Fruit fly (Drosophila melanogaster): ENCODE results near the gene Ance-2.

Ance-2 gene

DNA sequence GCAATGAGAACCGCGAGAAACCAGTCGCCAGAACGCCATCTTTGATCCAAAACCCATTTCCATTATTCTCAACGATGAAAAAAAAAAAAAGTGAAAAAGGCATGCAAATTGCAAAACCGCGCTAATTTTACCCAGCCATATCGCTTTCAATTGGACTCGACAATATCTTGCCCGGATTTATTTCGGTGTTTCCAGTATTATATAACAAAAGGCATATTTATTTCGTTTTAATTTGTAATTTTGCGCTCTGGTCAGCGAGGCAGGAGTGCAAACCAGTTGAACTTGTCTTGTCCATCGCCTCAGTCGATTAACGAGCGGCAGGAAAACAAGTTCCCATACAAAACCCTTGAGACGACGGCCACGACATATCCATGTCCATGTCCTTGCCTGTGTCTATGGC, 19.2 kb upstream of the Ance-2 start:
- no peak for TF ChIP-seq ttk (optimal IDR thresholded peaks at IDR 0.05)
- no peak for TF ChIP-seq Sin3A (optimal IDR thresholded peaks at IDR 0.05)
- TF ChIP-seq h (optimal IDR thresholded peaks at IDR 0.05), result no peak
- no peak for TF ChIP-seq psq (optimal IDR thresholded peaks at IDR 0.05)
- no peak for TF ChIP-seq Myc (optimal IDR thresholded peaks at IDR 0.05)
- TF ChIP-seq insv (optimal IDR thresholded peaks at IDR 0.05), result no peak

DNA sequence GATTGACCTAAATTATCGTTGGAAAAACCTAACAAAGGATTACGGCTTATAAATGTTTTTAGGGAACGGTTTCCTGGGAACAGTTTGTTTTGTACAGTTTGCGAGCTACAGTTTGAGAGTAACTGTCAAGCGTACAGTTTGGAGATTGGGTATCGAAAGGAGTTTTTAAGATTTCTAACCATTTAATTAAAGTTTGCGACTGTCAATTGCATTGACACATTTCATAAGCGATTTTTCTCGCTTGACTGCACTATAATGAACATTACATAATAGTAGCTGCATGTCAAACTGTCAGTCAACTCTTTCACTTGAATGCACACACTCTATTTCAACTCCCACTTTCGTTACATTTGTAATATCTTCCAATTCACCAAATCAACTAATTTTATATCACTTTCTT, 16.3 kb upstream of the Ance-2 start:
- TF ChIP-seq psq (optimal IDR thresholded peaks at IDR 0.05), result no peak
- TF ChIP-seq Sin3A (optimal IDR thresholded peaks at IDR 0.05), result no peak
- TF ChIP-seq insv (optimal IDR thresholded peaks at IDR 0.05), result no peak
- no peak for TF ChIP-seq ttk (optimal IDR thresholded peaks at IDR 0.05)
- TF ChIP-seq h (optimal IDR thresholded peaks at IDR 0.05), result no peak
- TF ChIP-seq Myc (optimal IDR thresholded peaks at IDR 0.05), result no peak

DNA sequence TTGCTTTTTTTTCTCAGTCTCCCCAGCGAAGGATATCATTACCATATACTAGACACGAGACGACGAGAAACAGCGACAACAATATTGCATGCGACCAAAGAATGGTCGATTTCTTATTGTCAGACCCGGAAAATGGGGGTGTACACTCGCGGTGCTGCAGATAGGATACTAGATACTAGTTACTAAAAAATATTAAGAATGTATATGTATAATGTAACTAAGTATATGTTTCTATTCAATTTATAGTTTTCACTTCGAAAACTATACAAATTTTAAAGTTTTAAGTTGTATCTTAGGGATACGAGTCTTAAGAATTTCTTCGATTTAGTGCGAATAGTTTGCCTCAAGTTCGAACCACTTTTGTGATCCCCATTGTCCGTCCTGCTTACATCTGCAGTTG, 15.7 kb upstream of the Ance-2 start:
- no peak for TF ChIP-seq Myc (optimal IDR thresholded peaks at IDR 0.05)
- no peak for TF ChIP-seq Sin3A (optimal IDR thresholded peaks at IDR 0.05)
- TF ChIP-seq h (optimal IDR thresholded peaks at IDR 0.05), result no peak
- TF ChIP-seq psq (optimal IDR thresholded peaks at IDR 0.05), result no peak
- no peak for TF ChIP-seq insv (optimal IDR thresholded peaks at IDR 0.05)
- TF ChIP-seq ttk (optimal IDR thresholded peaks at IDR 0.05), result no peak

DNA sequence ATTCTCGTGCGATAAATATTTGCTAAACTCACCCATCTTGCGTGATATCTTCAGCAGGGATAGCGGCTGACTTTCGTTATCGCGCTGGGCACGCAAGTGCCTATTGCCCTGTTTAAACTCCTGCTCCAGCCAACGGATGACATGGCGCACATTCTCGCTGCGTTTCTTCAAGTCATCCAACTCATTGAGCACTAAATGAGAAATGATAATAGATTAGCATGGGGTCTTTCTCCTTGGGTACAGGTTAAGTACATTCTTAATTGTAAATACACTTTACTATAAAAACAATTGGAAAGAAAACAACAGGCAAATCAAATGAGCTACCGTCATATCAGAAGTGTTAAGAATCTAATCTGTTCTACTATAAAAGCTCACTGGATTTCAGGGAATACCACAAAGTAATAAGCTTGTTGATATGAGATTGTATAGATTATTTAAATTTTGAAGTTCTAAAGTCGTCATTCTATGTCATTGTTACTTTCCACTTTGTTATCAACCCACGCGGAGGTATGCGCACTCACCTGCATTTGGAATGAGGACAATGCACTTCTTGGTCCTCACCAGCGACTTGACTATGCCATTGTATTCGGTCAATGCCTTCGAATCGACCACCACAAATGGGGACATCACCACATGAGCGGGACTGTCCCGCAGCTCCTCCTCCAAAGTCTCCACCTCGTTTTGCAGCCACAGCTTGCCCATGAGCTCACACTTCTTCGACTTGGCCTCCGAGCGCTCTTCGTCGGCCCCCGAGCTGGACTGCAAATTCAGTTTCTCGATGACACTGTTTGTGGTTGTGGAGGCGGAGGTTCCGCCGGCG, 8.8 kb upstream of the Ance-2 start:
- TF ChIP-seq ttk (optimal IDR thresholded peaks at IDR 0.05) (no peak), psq (optimal IDR thresholded peaks at IDR 0.05) (no peak), h (optimal IDR thresholded peaks at IDR 0.05) (no peak), Myc (optimal IDR thresholded peaks at IDR 0.05) (no peak), insv (optimal IDR thresholded peaks at IDR 0.05) (no peak), Sin3A (optimal IDR thresholded peaks at IDR 0.05) (no peak)

DNA sequence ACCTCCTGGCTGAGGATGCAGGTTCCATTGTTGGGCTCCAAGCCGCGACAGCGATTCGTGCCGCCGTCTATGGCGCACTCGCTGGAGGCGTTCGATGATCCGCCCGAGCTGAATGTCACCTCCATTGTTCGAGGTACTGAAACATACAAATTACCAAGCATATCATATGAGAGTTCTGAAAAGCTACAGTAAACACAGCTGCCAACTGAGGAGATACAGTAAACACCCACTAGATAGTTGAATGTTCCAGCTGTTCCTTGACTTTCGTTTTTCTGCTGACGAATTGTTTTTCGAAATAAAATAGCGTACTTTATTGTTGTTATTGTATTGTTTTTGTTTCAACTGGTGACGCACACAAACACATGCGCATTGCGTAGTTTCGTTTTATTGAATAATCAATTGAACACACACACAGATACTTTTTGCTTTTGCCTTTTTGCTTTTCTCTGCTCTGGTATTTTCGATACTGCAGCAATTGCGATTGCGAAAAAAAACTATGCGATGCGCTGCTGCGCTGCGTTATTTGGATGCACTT, 5.3 kb upstream of the Ance-2 start:
- TF ChIP-seq insv (optimal IDR thresholded peaks at IDR 0.05) (no peak), h (optimal IDR thresholded peaks at IDR 0.05) (no peak), psq (optimal IDR thresholded peaks at IDR 0.05) (no peak), ttk (optimal IDR thresholded peaks at IDR 0.05) (no peak), Myc (optimal IDR thresholded peaks at IDR 0.05) (no peak), Sin3A (optimal IDR thresholded peaks at IDR 0.05) (no peak)

DNA sequence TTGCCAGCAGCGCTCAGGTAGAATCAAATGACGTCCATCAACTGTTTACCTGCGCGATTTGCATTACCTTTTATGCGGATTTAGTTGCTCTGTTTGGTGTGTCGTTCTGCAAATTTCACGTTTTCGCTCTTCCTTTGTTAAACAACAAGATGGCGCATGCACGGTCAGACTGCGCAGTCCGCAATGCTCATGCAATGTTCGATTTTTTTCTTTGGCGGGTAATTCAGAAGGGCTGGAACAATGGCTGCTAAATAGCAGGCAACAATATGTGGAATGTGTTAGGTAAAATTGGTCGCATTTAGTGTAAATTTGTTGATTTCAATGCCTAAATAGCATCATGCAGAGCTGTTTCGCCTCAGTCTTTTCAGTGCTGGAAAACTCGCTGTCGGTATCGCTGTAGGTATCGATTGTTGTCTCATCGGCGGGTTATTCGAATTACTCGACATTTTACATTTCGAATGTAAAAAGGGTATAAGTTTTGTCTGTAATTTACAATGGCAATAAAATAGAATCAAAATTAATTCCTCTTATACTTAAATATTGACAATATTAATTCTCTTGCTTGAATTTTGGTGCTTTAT, 4.7 kb upstream of the Ance-2 start, which contains the start of gene Smg5:
Smg5 (minus strand) TSS at position 331 of the 581 bp plus-strand sequence.
- TF ChIP-seq insv (optimal IDR thresholded peaks at IDR 0.05), result no peak
- TF ChIP-seq h (optimal IDR thresholded peaks at IDR 0.05), result no peak
- no peak for TF ChIP-seq ttk (optimal IDR thresholded peaks at IDR 0.05)
- TF ChIP-seq Sin3A (optimal IDR thresholded peaks at IDR 0.05), result no peak
- no peak for TF ChIP-seq psq (optimal IDR thresholded peaks at IDR 0.05)
- TF ChIP-seq Myc (optimal IDR thresholded peaks at IDR 0.05), result no peak

dm6 chr2L:13905072-13905847, 3.9 kb upstream of the Ance-2 start, which contains the start of gene Ance:
Gene Ance, plus strand, starts transcription at chr2L:13905645.
- TF ChIP-seq psq (optimal IDR thresholded peaks at IDR 0.05) (no peak), ttk (optimal IDR thresholded peaks at IDR 0.05) (no peak), Myc (optimal IDR thresholded peaks at IDR 0.05) (no peak), Sin3A (optimal IDR thresholded peaks at IDR 0.05) (no peak), insv (optimal IDR thresholded peaks at IDR 0.05) (no peak)

DNA sequence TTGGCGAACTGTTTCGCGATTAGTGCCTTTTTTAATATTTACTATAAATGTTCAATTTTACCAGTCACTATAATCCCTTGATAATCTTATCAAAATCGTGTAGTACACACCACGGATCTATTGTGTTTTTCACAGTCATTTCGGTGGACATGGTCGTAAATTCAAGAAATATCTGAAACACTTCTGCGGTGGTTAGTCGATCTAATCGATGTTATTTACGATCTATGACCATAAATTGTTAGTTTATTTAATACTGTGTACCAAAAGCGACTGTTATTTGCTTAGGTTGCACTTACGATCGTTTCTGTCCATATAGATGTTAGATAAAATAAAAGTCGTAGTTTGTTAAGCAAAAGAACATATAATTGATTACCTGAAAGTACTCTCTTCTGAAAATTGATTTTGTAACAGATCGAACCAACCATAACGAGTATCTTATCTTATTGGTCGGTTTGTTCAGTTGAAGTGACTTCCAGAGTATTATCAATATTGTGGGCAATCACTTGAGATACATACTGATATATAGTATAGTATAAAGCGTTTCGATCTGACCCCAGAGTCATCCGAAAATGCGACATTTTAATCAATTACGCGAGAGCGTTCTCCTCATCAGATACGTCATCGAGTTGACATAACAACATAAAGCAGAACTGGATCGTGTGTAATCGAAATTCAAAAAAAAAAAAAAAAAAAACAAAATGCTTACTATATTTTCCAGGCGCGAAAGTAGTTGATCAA, 3.1 kb upstream of the Ance-2 start:
- TF ChIP-seq Sin3A (optimal IDR thresholded peaks at IDR 0.05) (no peak), insv (optimal IDR thresholded peaks at IDR 0.05) (no peak), psq (optimal IDR thresholded peaks at IDR 0.05) (no peak), Myc (optimal IDR thresholded peaks at IDR 0.05) (no peak), ttk (optimal IDR thresholded peaks at IDR 0.05) (no peak), h (optimal IDR thresholded peaks at IDR 0.05) (no peak)

DNA sequence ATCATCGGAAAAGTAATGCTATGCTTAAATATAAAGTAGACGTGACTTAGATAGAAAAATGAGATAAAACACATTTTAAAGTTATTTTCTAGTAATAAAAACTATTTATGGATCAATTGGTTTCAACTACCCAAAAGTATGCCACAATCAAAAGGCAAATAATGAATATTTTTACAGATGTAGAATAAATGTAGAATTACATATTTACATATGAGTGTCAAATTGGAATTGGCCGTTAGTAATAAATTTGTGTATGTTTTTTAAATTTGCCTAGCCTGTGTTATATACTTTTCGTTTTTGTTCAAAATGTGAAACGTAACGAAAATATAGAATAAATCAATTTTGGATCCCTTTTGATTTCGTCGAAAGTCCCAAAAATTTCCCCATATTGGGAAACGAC, 2.6 kb downstream of the Ance-2 start, which contains the start of gene Acyp:
Acyp (plus strand) TSS at position 301 of the 400 bp plus-strand sequence.
- no peak for TF ChIP-seq Sin3A (optimal IDR thresholded peaks at IDR 0.05)
- TF ChIP-seq Myc (optimal IDR thresholded peaks at IDR 0.05), result no peak
- TF ChIP-seq psq (optimal IDR thresholded peaks at IDR 0.05), result no peak
- no peak for TF ChIP-seq ttk (optimal IDR thresholded peaks at IDR 0.05)
- no peak for TF ChIP-seq h (optimal IDR thresholded peaks at IDR 0.05)

dm6 chr2L:13914425-13914824, 5.3 kb downstream of the Ance-2 start, which contains the start of gene Ance-3:
Gene Ance-3, plus strand, starts transcription at chr2L:13914725.
- TF ChIP-seq psq (optimal IDR thresholded peaks at IDR 0.05) (no peak), ttk (optimal IDR thresholded peaks at IDR 0.05) (no peak), Myc (optimal IDR thresholded peaks at IDR 0.05) (no peak), h (optimal IDR thresholded peaks at IDR 0.05) (no peak), Sin3A (optimal IDR thresholded peaks at IDR 0.05) (no peak), insv (optimal IDR thresholded peaks at IDR 0.05) (no peak)

DNA sequence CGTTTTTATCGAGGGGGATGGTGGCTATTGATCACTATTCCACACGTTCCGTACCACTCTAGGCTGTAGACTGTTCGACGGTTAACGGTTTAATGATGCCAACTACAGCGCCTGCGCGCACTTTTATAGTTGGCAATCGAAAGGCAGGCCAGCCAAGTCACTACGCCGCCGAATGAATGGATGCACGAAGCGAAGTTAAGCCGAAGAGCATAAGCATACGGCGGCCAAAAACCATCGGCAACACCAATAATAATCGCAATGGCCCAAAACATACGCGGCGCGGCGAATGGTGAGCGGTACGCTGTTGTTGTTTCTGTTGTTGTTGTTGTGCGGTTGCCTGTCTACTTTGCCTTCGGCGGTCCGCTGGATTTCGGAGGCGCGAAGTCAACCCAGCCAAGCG, 14.3 kb downstream of the Ance-2 start, which contains the start of gene Vajk1:
Vajk1 (minus strand) TSS at position 101 of the 400 bp plus-strand sequence.
- TF ChIP-seq insv (optimal IDR thresholded peaks at IDR 0.05), result no peak
- no peak for TF ChIP-seq h (optimal IDR thresholded peaks at IDR 0.05)
- no peak for TF ChIP-seq psq (optimal IDR thresholded peaks at IDR 0.05)
- TF ChIP-seq ttk (optimal IDR thresholded peaks at IDR 0.05), result no peak
- TF ChIP-seq Sin3A (optimal IDR thresholded peaks at IDR 0.05), result no peak
- TF ChIP-seq Myc (optimal IDR thresholded peaks at IDR 0.05), result no peak

All from Kc167 (cell line).